Fruit fly (Drosophila melanogaster): ENCODE data around the gene CG8001.
A peak's percentile ranks its signal among the peaks of the same experiment; 100 is the strongest.

dm6 chr3L:1745432-1745831 lies 10.5 kb upstream of the CG8001 start:
- TF ChIP-seq Mnt (GFP tag; optimal IDR thresholded peaks at IDR 0.05) (no peak), Hr96 (GFP tag; optimal IDR thresholded peaks at IDR 0.05) (no peak), cnc (optimal IDR thresholded peaks at IDR 0.05) (no peak), bab1 (GFP tag; optimal IDR thresholded peaks at IDR 0.05) (no peak), Clk (GFP tag; optimal IDR thresholded peaks at IDR 0.05) (no peak), CG33017 (tag; optimal IDR thresholded peaks at IDR 0.05) (no peak), Crg-1 (GFP tag; optimal IDR thresholded peaks at IDR 0.05) (no peak), toe (GFP tag; optimal IDR thresholded peaks at IDR 0.05) (no peak), CG1620 (GFP tag; optimal IDR thresholded peaks at IDR 0.05) (no peak), cic (GFP tag; optimal IDR thresholded peaks at IDR 0.05) (peak; percentile 22)

Measured in whole organism, adult.